Fruit fly (Drosophila melanogaster): ENCODE data around the gene CG33500.

CG33500 gene

DNA sequence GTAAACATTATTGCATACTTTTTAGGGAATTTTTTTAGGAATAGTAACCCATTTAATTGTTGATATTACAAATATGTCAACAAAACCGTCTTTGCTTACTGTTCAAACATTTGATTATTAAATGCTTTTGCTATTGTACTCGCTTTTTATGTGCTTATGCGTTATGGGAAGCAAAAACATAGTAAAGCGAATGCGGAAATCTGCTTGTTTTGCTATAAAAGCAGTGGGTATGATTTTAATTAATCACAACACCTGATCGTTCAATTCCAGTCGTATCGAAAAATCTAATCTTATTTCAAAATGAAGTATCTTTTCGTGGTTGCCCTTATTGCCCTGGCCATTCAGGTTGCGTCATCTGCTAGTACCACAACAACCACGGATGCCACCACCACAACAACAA is at the start of gene CG33500:
CG33500 (plus strand) TSS at position 301 of the 400 bp plus-strand sequence.
- no peak for TF ChIP-seq noc (tag; optimal IDR thresholded peaks at IDR 0.05)

- TF ChIP-seq noc (tag; optimal IDR thresholded peaks at IDR 0.05) = no peak
These were observed 43.0 kb upstream of the CG33500 start, which contains the start of gene Fum3 for dm6 chr3L:11465371-11465914. Gene Fum3, minus strand, starts transcription at chr3L:11465864.

dm6 chr3L:11466985-11467384 is 41.5 kb upstream of the CG33500 start:
- no peak for TF ChIP-seq noc (tag; optimal IDR thresholded peaks at IDR 0.05)

DNA sequence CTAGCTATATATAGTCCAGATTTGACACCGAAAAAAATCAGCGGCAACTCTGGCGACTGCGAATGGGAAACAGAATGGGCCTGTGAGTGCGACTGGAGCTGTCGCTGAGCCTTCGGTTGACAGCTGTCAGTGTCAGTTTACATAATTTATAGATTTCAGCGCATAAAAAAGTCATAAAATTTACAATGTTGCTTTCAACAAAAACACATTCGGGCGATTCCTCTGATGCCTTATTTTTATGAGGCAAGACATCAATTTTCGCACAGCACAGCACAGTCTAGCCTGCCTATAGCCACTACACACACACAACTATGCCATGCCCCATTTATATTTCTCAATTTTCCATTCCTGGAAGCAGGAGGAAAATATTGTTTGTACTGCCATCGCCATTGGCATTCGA is 36.0 kb upstream of the CG33500 start:
- no peak for TF ChIP-seq noc (tag; optimal IDR thresholded peaks at IDR 0.05)

DNA sequence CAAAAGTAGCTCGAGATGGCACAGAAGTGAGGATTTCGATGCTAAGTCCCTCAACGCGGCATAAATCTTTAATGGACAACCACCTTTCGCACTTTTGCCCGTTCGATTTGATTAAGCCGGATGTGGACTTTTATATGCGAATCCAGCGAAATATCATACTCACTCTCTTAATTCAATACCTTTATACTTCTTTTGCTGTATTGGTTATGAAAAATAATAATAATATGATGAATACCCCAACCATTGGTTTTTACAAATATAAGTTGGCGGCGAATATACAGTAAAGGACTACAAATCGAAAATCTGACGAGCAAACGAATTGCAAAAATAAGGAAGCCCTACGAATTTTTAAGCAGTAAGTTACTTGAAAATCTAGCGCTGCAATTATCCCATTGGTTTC is 35.4 kb upstream of the CG33500 start, which contains the start of gene Vha16-3:
Vha16-3 (plus strand) TSS at position 301 of the 400 bp plus-strand sequence.
- no peak for TF ChIP-seq noc (tag; optimal IDR thresholded peaks at IDR 0.05)

- TF ChIP-seq noc (tag; optimal IDR thresholded peaks at IDR 0.05) = no peak
These were observed 33.8 kb upstream of the CG33500 start, which contains the start of gene Vha16-2 for dm6 chr3L:11474658-11475057. Gene Vha16-2, plus strand, starts transcription at chr3L:11474958.

- no peak for TF ChIP-seq noc (tag; optimal IDR thresholded peaks at IDR 0.05)
These were observed 28.1 kb upstream of the CG33500 start for dm6 chr3L:11480304-11480703.

- TF ChIP-seq noc (tag; optimal IDR thresholded peaks at IDR 0.05) = no peak
These were observed 25.3 kb upstream of the CG33500 start for dm6 chr3L:11483135-11483534.

DNA sequence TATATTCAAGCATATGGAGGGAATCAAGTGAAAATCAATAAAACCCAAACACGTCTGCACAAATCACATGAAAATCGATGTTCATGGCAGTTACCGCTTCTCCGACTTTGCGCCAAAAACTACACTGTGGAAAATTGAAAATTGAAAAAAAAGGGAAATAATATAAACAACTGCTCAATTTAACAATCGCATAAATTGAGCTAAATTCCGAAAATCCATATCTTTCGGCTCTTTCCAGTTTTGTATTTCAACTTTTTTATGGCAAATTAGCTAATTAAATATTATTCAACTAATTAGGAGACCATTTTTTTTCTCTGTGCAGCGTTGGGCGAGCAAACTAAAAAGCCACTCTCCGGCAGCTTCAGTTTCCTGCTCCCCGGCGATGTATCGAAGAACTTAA is 24.0 kb upstream of the CG33500 start:
- TF ChIP-seq noc (tag; optimal IDR thresholded peaks at IDR 0.05) = no peak

DNA sequence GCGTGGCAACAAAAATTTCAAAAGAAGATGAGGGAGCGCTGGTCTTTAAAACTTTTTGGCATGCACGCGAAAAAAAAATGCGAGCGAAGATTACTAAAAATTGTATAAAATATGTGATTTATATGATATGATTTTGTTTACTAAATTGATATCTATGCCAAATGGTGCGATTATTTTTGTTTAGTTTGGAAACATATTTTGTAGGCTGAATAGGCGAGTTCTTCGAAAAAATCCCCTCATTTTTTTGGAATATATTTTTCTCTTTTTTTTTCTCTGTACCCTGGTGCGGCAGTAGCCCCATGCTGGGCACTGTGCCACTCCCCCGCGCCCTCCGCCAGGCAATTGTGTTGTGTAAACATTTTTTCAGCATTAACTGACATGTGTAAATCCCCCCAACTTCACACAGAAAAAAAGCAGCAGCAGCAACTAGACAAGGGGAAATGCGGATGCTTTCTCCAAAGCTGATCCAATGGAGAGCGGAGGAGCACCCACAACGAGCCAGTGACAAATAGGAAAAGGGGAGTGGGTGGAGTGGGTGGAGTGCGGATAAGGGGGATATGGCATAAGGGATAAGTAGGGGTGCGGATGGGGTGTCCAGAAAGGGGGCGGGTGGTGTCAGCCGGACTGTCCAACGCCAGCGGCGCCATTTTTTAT is 22.4 kb upstream of the CG33500 start:
- no peak for TF ChIP-seq noc (tag; optimal IDR thresholded peaks at IDR 0.05)

- TF ChIP-seq noc (tag; optimal IDR thresholded peaks at IDR 0.05) = peak; percentile 45
These were observed 21.0 kb upstream of the CG33500 start, which contains the start of gene chrb for dm6 chr3L:11487327-11487973. Gene chrb, plus strand, starts transcription at chr3L:11487550.

DNA sequence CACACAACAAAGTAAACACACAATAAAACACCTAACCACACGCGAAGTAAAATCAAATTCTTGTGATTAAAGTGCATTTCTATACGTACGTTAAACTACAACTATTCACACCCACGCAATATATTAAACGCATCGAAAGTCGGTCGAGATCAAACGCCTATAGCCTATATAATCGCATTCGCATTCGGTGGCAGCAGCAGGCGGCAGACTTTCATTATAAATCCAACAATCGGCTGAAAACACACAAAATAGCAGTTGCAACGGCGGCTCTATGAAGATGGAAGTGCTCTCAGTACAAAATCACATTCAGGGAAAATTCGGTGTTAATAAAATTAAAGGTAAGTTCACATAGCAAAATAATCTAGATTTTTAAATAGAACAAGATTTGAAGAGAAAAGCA is 20.2 kb upstream of the CG33500 start:
- TF ChIP-seq noc (tag; optimal IDR thresholded peaks at IDR 0.05) = no peak

DNA sequence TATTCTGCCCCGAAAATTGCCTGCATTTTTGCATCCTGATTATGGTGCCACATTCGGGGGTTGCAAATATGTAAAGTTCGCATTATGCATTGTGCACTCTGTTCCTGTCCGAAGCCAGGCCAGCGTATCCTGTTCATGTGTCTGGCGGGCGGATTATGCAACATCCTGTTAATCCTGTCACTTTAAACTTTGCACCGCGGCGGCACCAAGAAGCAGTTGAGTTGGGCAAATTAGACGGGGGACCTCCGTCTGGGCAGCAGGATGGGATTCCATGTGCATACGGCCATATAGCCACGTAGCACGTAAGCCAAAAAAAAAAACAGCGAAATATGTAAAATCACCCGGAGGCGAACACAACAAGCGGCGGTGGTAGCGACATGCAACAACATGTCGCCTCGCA is 18.9 kb upstream of the CG33500 start:
- TF ChIP-seq noc (tag; optimal IDR thresholded peaks at IDR 0.05) = no peak

dm6 chr3L:11490539-11490938 is 17.9 kb upstream of the CG33500 start:
- TF ChIP-seq noc (tag; optimal IDR thresholded peaks at IDR 0.05) = no peak

dm6 chr3L:11491222-11491873 is 17.1 kb upstream of the CG33500 start:
- peak; percentile 91 for TF ChIP-seq noc (tag; optimal IDR thresholded peaks at IDR 0.05)

DNA sequence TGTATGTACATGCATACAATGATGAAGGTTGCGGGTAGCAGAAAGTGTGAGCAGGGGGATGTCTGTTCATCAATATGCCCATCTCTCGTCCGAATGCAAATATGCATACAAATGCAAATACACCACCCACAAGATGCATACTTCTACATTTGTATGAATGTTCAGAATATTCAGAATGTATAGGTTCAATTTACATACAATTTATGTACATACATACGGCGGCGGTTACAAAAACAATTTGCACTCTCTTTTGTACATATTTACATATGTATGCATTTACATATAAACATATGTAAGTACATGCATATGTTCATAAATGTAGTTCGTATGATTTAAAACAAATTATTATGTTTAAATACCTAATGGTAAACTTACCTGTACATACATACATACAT is 16.6 kb upstream of the CG33500 start:
- no peak for TF ChIP-seq noc (tag; optimal IDR thresholded peaks at IDR 0.05)

- peak; percentile 2 for TF ChIP-seq noc (tag; optimal IDR thresholded peaks at IDR 0.05)
These were observed 16.0 kb upstream of the CG33500 start for dm6 chr3L:11492457-11492856.

Data from whole organism, larva.